Fruit fly (Drosophila melanogaster) whole organism, embryonic: ENCODE data around the gene ind.

ENCODE experiments used
- Adf1 ChIP-seq: fragments of 200-800 bp; sonication (Bioruptor generic); IDR thresholded peaks from 2 replicates; pipeline ENCODE4 v1.3.6; 2022; ENCODE audit warnings: missing biosample characterization, missing genetic modification characterization
- CG11093 ChIP-seq: fragments of 200-800 bp; sonication (Bioruptor generic); IDR thresholded peaks from 3 replicates; pipeline ENCODE4 v1.3.6; 2022; ENCODE audit warnings: missing biosample characterization, missing genetic modification characterization
- CG11456 ChIP-seq: fragments of 200-800 bp; sonication (Bioruptor generic); IDR thresholded peaks from 3 replicates; pipeline ENCODE4 v1.3.6; 2022; ENCODE audit warnings: missing biosample characterization, missing genetic modification characterization
- CG11695 ChIP-seq: fragments of 200-800 bp; sonication (Bioruptor generic); IDR thresholded peaks from 3 replicates; pipeline ENCODE4 v1.3.6; 2022; ENCODE audit warnings: missing biosample characterization, missing genetic modification characterization
- CG13894 ChIP-seq: fragments of 200-800 bp; sonication (Bioruptor generic); optimal IDR thresholded peaks from 3 replicates; lab custom pipeline; 2018; ENCODE audit warnings: missing biosample characterization, mild to moderate bottlenecking, missing genetic modification characterization, moderate library complexity
- CG3163 ChIP-seq: fragments of 200-800 bp; sonication (Bioruptor generic); optimal IDR thresholded peaks from 3 replicates; lab custom pipeline; 2016; ENCODE audit warnings: missing biosample characterization, missing genetic modification characterization
- CG3726 ChIP-seq: fragments of 200-800 bp; sonication (Bioruptor generic); IDR thresholded peaks from 3 replicates; pipeline ENCODE4, ENCODE4 v1.3.6; 2022; ENCODE audit warnings: missing biosample characterization, missing genetic modification characterization
- CG6689 ChIP-seq: fragments of 200-800 bp; sonication (Bioruptor generic); IDR thresholded peaks from 2 replicates; pipeline ENCODE4 v1.3.6; 2022; ENCODE audit warnings: missing biosample characterization, missing genetic modification characterization
- CG6765 ChIP-seq: fragments of 200-800 bp; sonication (Bioruptor generic); optimal IDR thresholded peaks from 3 replicates; lab custom pipeline; 2017; ENCODE audit warnings: missing biosample characterization, mild to moderate bottlenecking, missing genetic modification characterization
- Deaf1 ChIP-seq: fragments of 200-800 bp; optimal IDR thresholded peaks from 3 replicates; lab custom pipeline; 2019; ENCODE audit warnings: missing biosample characterization, mild to moderate bottlenecking, missing genetic modification characterization, moderate library complexity
- ERR ChIP-seq: fragments of 200-800 bp; sonication (Bioruptor generic); optimal IDR thresholded peaks from 2 replicates; lab custom pipeline; 2016; ENCODE audit warnings: missing biosample characterization, missing genetic modification characterization
- Fer2 ChIP-seq: fragments of 200-800 bp; sonication (Bioruptor generic); optimal IDR thresholded peaks from 2 replicates; lab custom pipeline; 2018; ENCODE audit warnings: missing biosample characterization, mild to moderate bottlenecking, missing genetic modification characterization, moderate library complexity
- Hmr ChIP-seq: fragments of 200-800 bp; sonication (Bioruptor generic); optimal IDR thresholded peaks from 3 replicates; lab custom pipeline; 2017; ENCODE audit warnings: mild to moderate bottlenecking, missing biosample characterization, missing genetic modification reagents, missing genetic modification characterization
- Mad ChIP-seq: fragments of 200-800 bp; sonication (Bioruptor generic); optimal IDR thresholded peaks from 2 replicates; lab custom pipeline; 2016; ENCODE audit warnings: missing biosample characterization, missing genetic modification characterization
- Med ChIP-seq: fragments of 200-800 bp; sonication (Bioruptor generic); peaks from one replicate; lab custom pipeline; 2016; ENCODE audit warnings: missing biosample characterization, missing genetic modification characterization, mild to moderate bottlenecking, inconsistent platforms, moderate library complexity
- Meics ChIP-seq: fragments of 200-800 bp; sonication (Bioruptor generic); optimal IDR thresholded peaks from 2 replicates; lab custom pipeline; 2017; ENCODE audit warnings: missing biosample characterization, mild to moderate bottlenecking, missing genetic modification characterization
- Rfx ChIP-seq: fragments of 200-800 bp; sonication (Bioruptor generic); IDR thresholded peaks from 2 replicates; pipeline ENCODE4 v1.3.6; 2022; ENCODE audit warnings: missing biosample characterization, missing genetic modification characterization
- Vsx1 ChIP-seq: fragments of 200-800 bp; sonication (Bioruptor generic); optimal IDR thresholded peaks from 2 replicates; lab custom pipeline; 2017; ENCODE audit warnings: missing biosample characterization, mild to moderate bottlenecking, missing genetic modification characterization, missing genetic modification reagents
- ab ChIP-seq: fragments of 200-800 bp; sonication (Bioruptor generic); optimal IDR thresholded peaks from 2 replicates; lab custom pipeline; 2016; ENCODE audit warnings: missing biosample characterization, missing genetic modification characterization
- bigmax ChIP-seq: fragments of 200-800 bp; sonication (Bioruptor generic); optimal IDR thresholded peaks from 2 replicates; lab custom pipeline; 2018; ENCODE audit warnings: missing biosample characterization, mild to moderate bottlenecking, missing genetic modification characterization
- chif ChIP-seq, 2 experiments: fragments of 200-800 bp; sonication (Bioruptor generic); optimal IDR thresholded peaks; 3 replicates each; lab custom pipeline; 2016; ENCODE audit warnings: missing biosample characterization in 2 of 2, missing genetic modification characterization in 2 of 2
- gfzf ChIP-seq: fragments of 200-800 bp; sonication (Bioruptor generic); optimal IDR thresholded peaks from 2 replicates; lab custom pipeline; 2016; ENCODE audit warnings: missing biosample characterization, mild to moderate bottlenecking, missing genetic modification characterization, moderate library complexity
- hb ChIP-seq: fragments of 200-800 bp; sonication (Bioruptor generic); IDR thresholded peaks from 3 replicates; pipeline ENCODE4 v1.3.6; 2022; ENCODE audit warnings: missing biosample characterization, missing genetic modification characterization; ENCODE audit not compliant: partially characterized antibody
- ind ChIP-seq: fragments of 200-800 bp; sonication (Bioruptor generic); optimal IDR thresholded peaks from 3 replicates; lab custom pipeline; 2016; ENCODE audit warnings: missing biosample characterization, missing genetic modification characterization
- jing ChIP-seq: fragments of 200-800 bp; sonication (Bioruptor generic); optimal IDR thresholded peaks from 2 replicates; lab custom pipeline; 2018; ENCODE audit warnings: missing biosample characterization, mild to moderate bottlenecking, missing genetic modification characterization
- ken ChIP-seq: fragments of 200-800 bp; sonication (Bioruptor generic); IDR thresholded peaks from 3 replicates; pipeline ENCODE4 v1.3.6; 2022; ENCODE audit warnings: missing biosample characterization, missing genetic modification characterization
- lab ChIP-seq: fragments of 200-800 bp; sonication (Bioruptor generic); optimal IDR thresholded peaks from 3 replicates; lab custom pipeline; 2017; ENCODE audit warnings: missing biosample characterization, missing genetic modification characterization, mild to moderate bottlenecking, moderate library complexity, missing genetic modification reagents
- maf-S ChIP-seq: fragments of 200-800 bp; sonication (Bioruptor generic); optimal IDR thresholded peaks from 2 replicates; lab custom pipeline; 2016; ENCODE audit warnings: missing biosample characterization, missing genetic modification characterization
- nom ChIP-seq: fragments of 200-800 bp; sonication (Bioruptor generic); optimal IDR thresholded peaks from 2 replicates; lab custom pipeline; 2017; ENCODE audit warnings: missing biosample characterization, missing genetic modification characterization, mild to moderate bottlenecking, moderate library complexity, missing genetic modification reagents
- org-1 ChIP-seq: fragments of 200-800 bp; sonication (Bioruptor generic); optimal IDR thresholded peaks from 2 replicates; lab custom pipeline; 2017; ENCODE audit warnings: missing biosample characterization, missing genetic modification characterization
- repo ChIP-seq: fragments of 200-800 bp; sonication (Bioruptor generic); optimal IDR thresholded peaks from 2 replicates; lab custom pipeline; 2016; ENCODE audit warnings: missing biosample characterization, missing genetic modification characterization
- sens ChIP-seq: fragments of 200-800 bp; sonication (Bioruptor generic); peaks from one replicate; lab custom pipeline; 2016; ENCODE audit warnings: missing biosample characterization, missing genetic modification characterization
- slbo ChIP-seq: fragments of 200-800 bp; sonication (Bioruptor generic); IDR thresholded peaks from 2 replicates; pipeline ENCODE4 v1.3.6; 2022; ENCODE audit warnings: missing biosample characterization, missing genetic modification characterization
- wdn ChIP-seq: fragments of 200-800 bp; sonication (Bioruptor generic); IDR thresholded peaks from 2 replicates; pipeline ENCODE4 v1.3.6; 2022; ENCODE audit warnings: missing biosample characterization, missing genetic modification characterization

Gene ind

dm6 chr3L:15072149-15072548 lies 28.4 kb upstream of the ind start (continued):
- TF ChIP-seq CG3163, result peak; percentile 74

DNA sequence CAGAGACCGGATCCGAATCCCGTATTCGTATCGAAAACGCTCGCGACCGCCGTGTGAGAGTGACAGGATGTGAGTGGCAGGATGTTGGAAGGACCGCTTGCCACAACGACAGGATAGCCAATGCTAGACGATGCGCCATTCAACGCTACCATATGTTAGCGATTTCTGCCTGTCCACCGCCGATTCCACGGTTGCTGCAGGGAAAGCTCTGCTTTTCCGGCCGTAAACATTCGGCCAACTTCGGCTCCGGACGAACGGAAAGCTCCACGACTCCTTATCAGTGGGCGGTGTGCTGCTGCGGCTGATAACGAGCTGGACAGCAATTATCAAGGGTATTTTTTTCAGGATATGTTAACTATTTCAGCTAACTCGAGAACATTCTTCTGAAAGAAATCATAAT lies 21.2 kb upstream of the ind start, which contains the start of gene Sytbeta:
Gene Sytbeta, minus strand, starts transcription at position 101 of the 400 bp plus-strand sequence.
- TF ChIP-seq CG11695 (GFP tag; lab: Robert Waterston, UW), result no peak
- TF ChIP-seq Med (GFP tag; lab: Kevin White, UChicago), result peak; percentile 62
- no peak for TF ChIP-seq nom
- peak; percentile 89 for TF ChIP-seq Deaf1
- no peak for TF ChIP-seq maf-S (GFP tag; lab: Kevin White, UChicago)
- no peak for TF ChIP-seq sens
- TF ChIP-seq hb (GFP tag; lab: Robert Waterston, UW), result no peak
- 0 out of 3 replicates have a peak, but pooled peaks have one; percentile 15 for TF ChIP-seq CG11093 (GFP tag; lab: Robert Waterston, UW)
- no peak for TF ChIP-seq Hmr (GFP tag; lab: Kevin White, UChicago)
- TF ChIP-seq ERR (GFP tag; lab: Kevin White, UChicago), result no peak
- TF ChIP-seq CG11456 (GFP tag; lab: Robert Waterston, UW), result 0 out of 3 replicates have a peak, but pooled peaks have one; percentile 5
- no peak for TF ChIP-seq Mad
- 0 out of 3 replicates have a peak, but pooled peaks have one; percentile 33 for TF ChIP-seq CG3726 (GFP tag; lab: Robert Waterston, UW)
- TF ChIP-seq Adf1 (GFP tag; lab: Robert Waterston, UW), result no peak
- TF ChIP-seq ken, result 0 out of 3 replicates have a peak, but pooled peaks have one; percentile 18
- no peak for TF ChIP-seq repo (GFP tag; lab: Kevin White, UChicago)
- TF ChIP-seq Fer2, result no peak
- no peak for TF ChIP-seq Vsx1 (GFP tag; lab: Kevin White, UChicago)
- TF ChIP-seq wdn, result no peak
- no peak for TF ChIP-seq jing (GFP tag; lab: Kevin White, UChicago)

- TF ChIP-seq Vsx1 (GFP tag; lab: Kevin White, UChicago), result no peak
- TF ChIP-seq gfzf (GFP tag; lab: Kevin White, UChicago), result no peak
- no peak for TF ChIP-seq org-1
- no peak for TF ChIP-seq Meics (GFP tag; lab: Kevin White, UChicago)
- TF ChIP-seq CG13894, result no peak
- TF ChIP-seq, all 482 proteins: peak for 0
Observed at dm6 chr3L:15061605-15062004, 17.9 kb upstream of the ind start, which contains the start of gene CG13460. Gene CG13460, minus strand, starts transcription at chr3L:15061705.

DNA sequence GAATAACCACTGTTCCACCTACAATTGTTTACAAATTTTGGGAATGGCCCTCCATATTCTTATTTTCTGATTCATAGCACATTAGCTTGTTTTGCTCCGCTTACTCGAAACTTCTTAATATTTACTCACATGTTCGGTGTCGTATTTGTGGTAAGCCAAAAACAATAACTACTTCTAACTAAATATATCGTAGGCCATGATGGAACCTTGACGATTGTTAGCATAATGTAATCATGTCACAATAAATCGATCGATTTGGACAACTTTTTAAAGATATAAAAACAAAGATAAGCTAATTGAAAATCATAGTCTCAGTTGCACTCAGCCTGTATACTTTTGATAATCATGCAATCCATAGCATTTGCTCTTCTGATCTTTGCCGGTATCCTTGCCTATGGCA lies 10.8 kb upstream of the ind start, which contains the start of gene EAChm:
Gene EAChm, plus strand, starts transcription at position 301 of the 400 bp plus-strand sequence.
- no peak for TF ChIP-seq bigmax
- TF ChIP-seq Meics (GFP tag; lab: Kevin White, UChicago), result peak; percentile 11

DNA sequence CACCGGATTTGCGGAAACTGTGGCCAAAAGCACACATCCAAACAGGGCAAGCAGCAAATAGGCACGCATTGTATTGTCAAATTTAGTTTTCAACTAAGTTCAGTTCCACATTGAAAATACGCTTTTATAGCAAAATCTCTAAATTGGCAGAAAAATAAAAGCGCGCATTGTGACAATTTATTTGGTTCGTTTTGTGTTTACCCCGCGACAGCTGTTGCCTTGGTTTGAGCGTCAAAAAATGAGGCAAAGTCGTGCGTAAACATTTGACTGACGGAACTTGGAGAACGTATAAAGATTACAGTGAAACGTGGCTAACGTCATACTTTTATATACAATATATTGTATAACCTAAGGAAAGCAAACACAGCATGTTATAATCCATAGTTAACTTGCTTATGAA lies 10.3 kb upstream of the ind start, which contains the start of gene CG18649:
Gene CG18649, minus strand, starts transcription at position 101 of the 400 bp plus-strand sequence.
- TF ChIP-seq CG6765, result peak; percentile 3
- TF ChIP-seq slbo, result no peak
- TF ChIP-seq chif (GFP tag; optimal IDR thresholded peaks at IDR 0.05; lab: Kevin White, UChicago), result no peak
- no peak for TF ChIP-seq ab (GFP tag; lab: Kevin White, UChicago)
- peak; percentile 18; the same call in 1 of the 2 replicates for TF ChIP-seq Rfx (GFP tag; lab: Robert Waterston, UW)
- 0 out of 2 replicates have a peak, but pooled peaks have one; percentile 6 for TF ChIP-seq CG6689
- peak; percentile 10 for TF ChIP-seq lab (GFP tag; lab: Kevin White, UChicago)
- peak; percentile 29 for TF ChIP-seq ind (GFP tag; lab: Kevin White, UChicago)
